Worm (Caenorhabditis elegans) whole organism, L2 larva: ENCODE data around the gene Y57G11C.499.

ENCODE experiments used
- ama-1 ChIP-seq: fragments of 150-350 bp; optimal IDR thresholded peaks from 2 replicates; lab custom pipeline; 2018; ENCODE audit warnings: inconsistent platforms
- egl-27 ChIP-seq: sonication (generic microtip); optimal IDR thresholded peaks from 3 replicates; lab custom pipeline; 2017; ENCODE audit warnings: missing biosample characterization, missing genetic modification reagents, missing genetic modification characterization
- lin-13 ChIP-seq: fragments of 150-350 bp; optimal IDR thresholded peaks from 2 replicates; lab custom pipeline; 2014; ENCODE audit warnings: missing biosample characterization, missing genetic modification reagents, missing genetic modification characterization
- nhr-11 ChIP-seq: fragments of 150-350 bp; optimal IDR thresholded peaks from 2 replicates; lab custom pipeline; 2014; ENCODE audit warnings: missing biosample characterization, missing genetic modification characterization

DNA sequence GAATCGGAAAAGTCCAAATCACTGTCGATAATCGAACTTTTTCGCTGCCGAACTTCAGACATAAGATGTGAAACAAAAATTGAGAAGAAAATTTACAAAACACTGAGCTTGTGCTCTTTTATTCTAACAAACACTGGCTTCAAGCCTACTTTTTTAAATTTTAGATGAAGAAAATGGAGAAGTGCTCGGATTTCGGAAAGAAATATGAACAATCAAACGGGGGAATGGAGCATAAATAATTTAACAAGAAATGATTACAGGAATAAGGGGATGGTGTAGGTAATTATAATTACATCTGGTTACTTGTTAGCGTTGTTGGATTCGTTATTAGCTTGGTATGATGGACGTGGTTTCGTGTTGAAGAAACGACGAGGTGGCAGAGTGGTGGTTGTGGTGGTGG is 16.6 kb upstream of the Y57G11C.499 start, which contains the start of gene degl-1:
- TF ChIP-seq lin-13 (GFP tag; lab: Kevin White, UChicago) (no peak), egl-27 (no peak), nhr-11 (no peak), ama-1 (lab: Kevin White, UChicago) (no peak)
